Fruit fly (Drosophila melanogaster): ENCODE data around the gene Hmt-1.
A peak's percentile ranks its signal among the peaks of the same experiment; 100 is the strongest.

The Hmt-1 gene

dm6 chr3R:15836864-15837824 is 20.1 kb downstream of the Hmt-1 start, which contains the start of the genes ND-23 and spn-E (continued):
- TF ChIP-seq CG33557 (GFP tag; optimal IDR thresholded peaks at IDR 0.05) (peak; percentile 49), Atf-2 (GFP tag; optimal IDR thresholded peaks at IDR 0.05) (no peak), CG7786 (GFP tag; optimal IDR thresholded peaks at IDR 0.05) (no peak), Sry-δ (GFP tag; optimal IDR thresholded peaks at IDR 0.05) (peak; percentile 82), CG2199 (GFP tag; IDR thresholded peaks at IDR 0.05) (no peak), gro (GFP tag; optimal IDR thresholded peaks at IDR 0.05) (no peak), Ptx1 (GFP tag; IDR thresholded peaks at IDR 0.05) (peak; percentile 61), Elba2 (GFP tag; optimal IDR thresholded peaks at IDR 0.05) (no peak), CG18262 (tag; optimal IDR thresholded peaks at IDR 0.05) (peak; percentile 69), sqz (GFP tag; optimal IDR thresholded peaks at IDR 0.05) (no peak), CG2202 (tag; optimal IDR thresholded peaks at IDR 0.05) (no peak), CG15073 (GFP tag; optimal IDR thresholded peaks at IDR 0.05) (no peak), gsb-n (tag; optimal IDR thresholded peaks at IDR 0.05) (peak; percentile 66), Fer3 (tag; optimal IDR thresholded peaks at IDR 0.05) (peak; percentile 35), Xrp1 (GFP tag; IDR thresholded peaks at IDR 0.05) (peak; percentile 55; the same call in 1 of the 2 replicates), H2.0 (GFP tag; IDR thresholded peaks at IDR 0.05) (no peak; the same call in 1 of the 2 replicates), pzg (GFP tag; optimal IDR thresholded peaks at IDR 0.05) (peak; percentile 35), chm (GFP tag; IDR thresholded peaks at IDR 0.05) (no peak), aop (GFP tag; IDR thresholded peaks at IDR 0.05) (no peak), CG13424 (tag; optimal IDR thresholded peaks at IDR 0.05) (peak; percentile 67), CG6654 (GFP tag; optimal IDR thresholded peaks at IDR 0.05) (no peak), Stat92E (GFP tag; optimal IDR thresholded peaks at IDR 0.05) (no peak), CG7271 (tag; optimal IDR thresholded peaks at IDR 0.05) (peak; percentile 3), Mad (GFP tag; optimal IDR thresholded peaks at IDR 0.05) (no peak), crol (GFP tag; IDR thresholded peaks at IDR 0.05) (no peak), Camta (GFP tag; optimal IDR thresholded peaks at IDR 0.05) (no peak), NK7.1 (GFP tag; optimal IDR thresholded peaks at IDR 0.05) (no peak), Awh (GFP tag; IDR thresholded peaks at IDR 0.05) (no peak), D (optimal IDR thresholded peaks at IDR 0.05) (no peak), D (GFP tag; optimal IDR thresholded peaks at IDR 0.05) (no peak), CG7372 (GFP tag; IDR thresholded peaks at IDR 0.05) (peak; percentile 48), CG12236 (GFP tag; optimal IDR thresholded peaks at IDR 0.05) (no peak), gsb (GFP tag; IDR thresholded peaks at IDR 0.05) (no peak), repo (GFP tag; optimal IDR thresholded peaks at IDR 0.05) (no peak), CG10366 (GFP tag; IDR thresholded peaks at IDR 0.05) (peak; percentile 35; the same call in 1 of the 2 replicates), CG18011 (GFP tag; optimal IDR thresholded peaks at IDR 0.05) (no peak), CG10543 (GFP tag; optimal IDR thresholded peaks at IDR 0.05) (peak; percentile 47), ems (GFP tag; optimal IDR thresholded peaks at IDR 0.05) (no peak), CG2875 (GFP tag; optimal IDR thresholded peaks at IDR 0.05) (no peak), CG2889 (GFP tag; IDR thresholded peaks at IDR 0.05) (no peak), CG12071 (GFP tag; optimal IDR thresholded peaks at IDR 0.05) (no peak), mirr (GFP tag; optimal IDR thresholded peaks at IDR 0.05) (no peak), ara (GFP tag; IDR thresholded peaks at IDR 0.05) (no peak), CG14965 (GFP tag; optimal IDR thresholded peaks at IDR 0.05; ENCODE audit: borderline replicate concordance) (no peak), sr (GFP tag; IDR thresholded peaks at IDR 0.05) (no peak), Scr (GFP tag; IDR thresholded peaks at IDR 0.05; ENCODE audit: partially characterized antibody) (peak; percentile 88), CG12659 (GFP tag; optimal IDR thresholded peaks at IDR 0.05) (peak; percentile 74), CG3838 (GFP tag; optimal IDR thresholded peaks at IDR 0.05) (no peak), pan (optimal IDR thresholded peaks at IDR 0.05) (no peak), pan (GFP tag; optimal IDR thresholded peaks at IDR 0.05 in 1 of 2, IDR thresholded peaks at IDR 0.05 in 1 of 2) (peak in 1 of 2 experiments; percentile 67)
